Fruit fly (Drosophila melanogaster) whole organism, embryonic: Measurements from ENCODE around the gene Cp16.
A peak's percentile ranks its signal among the peaks of the same experiment; 100 is the strongest.

Experiments used
- Abd-B ChIP-seq: fragments of 200-800 bp; sonication (Bioruptor generic); optimal IDR thresholded peaks from 2 replicates; lab custom pipeline; 2018; ENCODE audit warnings: missing biosample characterization, mild to moderate bottlenecking, missing genetic modification characterization, moderate library complexity
- Ada2b ChIP-seq: fragments of 200-800 bp; sonication (Bioruptor generic); IDR thresholded peaks from 2 replicates; pipeline ENCODE4 v1.3.6; 2022; ENCODE audit warnings: missing biosample characterization, missing genetic modification characterization
- BtbVII ChIP-seq: fragments of 200-800 bp; sonication (Bioruptor generic); optimal IDR thresholded peaks from 3 replicates; lab custom pipeline; 2017; ENCODE audit warnings: missing biosample characterization, mild to moderate bottlenecking, missing genetic modification characterization
- CG10209 ChIP-seq: fragments of 200-800 bp; sonication (Bioruptor generic); optimal IDR thresholded peaks from 3 replicates; lab custom pipeline; 2017; ENCODE audit warnings: missing biosample characterization, mild to moderate bottlenecking, missing genetic modification characterization, missing genetic modification reagents
- CG10462 ChIP-seq: fragments of 200-800 bp; sonication (Bioruptor generic); optimal IDR thresholded peaks from 2 replicates; lab custom pipeline; 2016; ENCODE audit warnings: missing biosample characterization, missing genetic modification characterization
- CG11456 ChIP-seq: fragments of 200-800 bp; sonication (Bioruptor generic); IDR thresholded peaks from 3 replicates; pipeline ENCODE4 v1.3.6; 2022; ENCODE audit warnings: missing biosample characterization, missing genetic modification characterization
- CG12104 ChIP-seq: fragments of 200-800 bp; sonication (Bioruptor generic); optimal IDR thresholded peaks from 3 replicates; lab custom pipeline; 2016; ENCODE audit warnings: missing biosample characterization, missing genetic modification characterization
- CG13894 ChIP-seq: fragments of 200-800 bp; sonication (Bioruptor generic); optimal IDR thresholded peaks from 3 replicates; lab custom pipeline; 2018; ENCODE audit warnings: missing biosample characterization, mild to moderate bottlenecking, missing genetic modification characterization, moderate library complexity
- CG15514 ChIP-seq: fragments of 200-800 bp; sonication (Bioruptor generic); optimal IDR thresholded peaks from 3 replicates; lab custom pipeline; 2017; ENCODE audit warnings: missing biosample characterization, missing genetic modification characterization, mild to moderate bottlenecking, moderate library complexity, missing genetic modification reagents
- CG2202 ChIP-seq: fragments of 200-800 bp; sonication (Bioruptor generic); optimal IDR thresholded peaks from 2 replicates; lab custom pipeline; 2018; ENCODE audit warnings: missing biosample characterization, mild to moderate bottlenecking, missing genetic modification characterization
- CG30431 ChIP-seq: fragments of 200-800 bp; sonication (Bioruptor generic); optimal IDR thresholded peaks from 2 replicates; lab custom pipeline; 2017; ENCODE audit warnings: missing biosample characterization, missing genetic modification characterization
- CG31365 ChIP-seq: fragments of 200-800 bp; sonication (Bioruptor generic); optimal IDR thresholded peaks from 2 replicates; lab custom pipeline; 2018; ENCODE audit warnings: missing biosample characterization, mild to moderate bottlenecking, missing genetic modification characterization
- CG31441 ChIP-seq: fragments of 200-800 bp; sonication (Bioruptor generic); IDR thresholded peaks from 2 replicates; pipeline ENCODE4 v1.3.6; 2022; ENCODE audit warnings: missing biosample characterization, missing genetic modification characterization
- CG34422 ChIP-seq: fragments of 200-800 bp; sonication (Bioruptor generic); IDR thresholded peaks from 3 replicates; pipeline ENCODE4 v1.3.6; 2022; ENCODE audit warnings: missing biosample characterization, missing genetic modification characterization
- CG3726 ChIP-seq: fragments of 200-800 bp; sonication (Bioruptor generic); IDR thresholded peaks from 3 replicates; pipeline ENCODE4, ENCODE4 v1.3.6; 2022; ENCODE audit warnings: missing biosample characterization, missing genetic modification characterization
- CG43689 ChIP-seq: fragments of 200-800 bp; sonication (Bioruptor generic); IDR thresholded peaks from 2 replicates; pipeline ENCODE4 v1.3.6; 2022; ENCODE audit warnings: missing biosample characterization, missing genetic modification characterization
- CG4404 ChIP-seq: fragments of 200-800 bp; sonication (Bioruptor generic); IDR thresholded peaks from 2 replicates; pipeline ENCODE4 v1.3.6; 2022; ENCODE audit warnings: missing biosample characterization, missing genetic modification characterization
- CG4617 ChIP-seq: fragments of 200-800 bp; sonication (Bioruptor generic); optimal IDR thresholded peaks from 3 replicates; lab custom pipeline; 2016; ENCODE audit warnings: missing biosample characterization, missing genetic modification characterization, borderline replicate concordance
- CG5245 ChIP-seq: fragments of 200-800 bp; sonication (Bioruptor generic); optimal IDR thresholded peaks from 3 replicates; lab custom pipeline; 2016; ENCODE audit warnings: missing biosample characterization, missing genetic modification characterization
- CG7745 ChIP-seq: fragments of 200-800 bp; sonication (Bioruptor generic); optimal IDR thresholded peaks from 2 replicates; lab custom pipeline; 2018; ENCODE audit warnings: missing biosample characterization, mild to moderate bottlenecking, missing genetic modification characterization, moderate library complexity
- CG7963 ChIP-seq: fragments of 200-800 bp; sonication (Bioruptor generic); IDR thresholded peaks from 3 replicates; pipeline ENCODE4 v1.3.6; 2022; ENCODE audit warnings: missing biosample characterization, missing genetic modification characterization; ENCODE audit not compliant: partially characterized antibody
- CG8089 ChIP-seq: fragments of 200-800 bp; sonication (Bioruptor generic); optimal IDR thresholded peaks from 3 replicates; lab custom pipeline; 2016; ENCODE audit warnings: missing biosample characterization, missing genetic modification characterization
- CrebB ChIP-seq: fragments of 200-800 bp; sonication (Bioruptor generic); optimal IDR thresholded peaks from 3 replicates; lab custom pipeline; 2018; ENCODE audit warnings: missing biosample characterization, mild to moderate bottlenecking, missing genetic modification characterization
- Eip74EF ChIP-seq, 2 experiments: fragments of 200-800 bp in 1 of 2; fragments of >200 bp in 1 of 2; sonication (Bioruptor generic) in 1 of 2; optimal IDR thresholded peaks; 2 replicates each; lab custom pipeline; 2017 to 2019; ENCODE audit warnings: missing biosample characterization in 2 of 2, missing genetic modification characterization in 2 of 2, mild to moderate bottlenecking in 1 of 2, moderate library complexity in 1 of 2
- Ets65A ChIP-seq: fragments of 200-800 bp; sonication (Bioruptor generic); peaks from one replicate; lab custom pipeline; 2016; ENCODE audit warnings: missing biosample characterization, missing genetic modification characterization
- Hand ChIP-seq: fragments of 200-800 bp; sonication (Bioruptor generic); optimal IDR thresholded peaks from 2 replicates; lab custom pipeline; 2017; ENCODE audit warnings: mild to moderate bottlenecking, missing biosample characterization, missing genetic modification reagents, missing genetic modification characterization
- Lpt ChIP-seq: fragments of >200 bp; optimal IDR thresholded peaks from 2 replicates; lab custom pipeline; 2018; ENCODE audit warnings: missing biosample characterization, missing genetic modification characterization
- MBD-R2 ChIP-seq: fragments of 200-800 bp; sonication (Bioruptor generic); IDR thresholded peaks from 2 replicates; pipeline ENCODE4 v1.3.6; 2022; ENCODE audit warnings: missing biosample characterization, missing genetic modification characterization
- NfI ChIP-seq: fragments of 200-800 bp; sonication (Bioruptor generic); optimal IDR thresholded peaks from 3 replicates; lab custom pipeline; 2018; ENCODE audit warnings: missing biosample characterization, mild to moderate bottlenecking, missing genetic modification characterization, moderate library complexity
- Rx ChIP-seq: fragments of 200-800 bp; sonication (Bioruptor generic); IDR thresholded peaks from 2 replicates; pipeline ENCODE4 v1.3.6; 2022; ENCODE audit warnings: missing biosample characterization, missing genetic modification characterization
- Scr ChIP-seq: fragments of 200-800 bp; sonication (Bioruptor generic); IDR thresholded peaks from 2 replicates; pipeline ENCODE4 v1.3.6; 2022; ENCODE audit warnings: missing biosample characterization, missing genetic modification characterization; ENCODE audit not compliant: partially characterized antibody
- Taf1 ChIP-seq: fragments of 200-800 bp; sonication (Bioruptor generic); IDR thresholded peaks from 2 replicates; pipeline ENCODE4 v1.3.6; 2022; ENCODE audit warnings: missing biosample characterization, missing genetic modification characterization
- Trl ChIP-seq, 3 experiments: fragments of >200 bp in 2 of 3; fragments of 200-800 bp in 1 of 3; sonication (Bioruptor generic) in 1 of 3; optimal IDR thresholded peaks; 2 replicates in 1 of 3; 3 replicates in 2 of 3; lab custom pipeline; 2016 to 2017; ENCODE audit warnings: missing biosample characterization in 1 of 3, missing genetic modification characterization in 1 of 3
- abd-A ChIP-seq: fragments of 200-800 bp; sonication (Bioruptor generic); optimal IDR thresholded peaks from 3 replicates; lab custom pipeline; 2019; ENCODE audit warnings: missing biosample characterization, mild to moderate bottlenecking, missing genetic modification characterization, moderate library complexity
- dan ChIP-seq: fragments of 200-800 bp; sonication (Bioruptor generic); IDR thresholded peaks from 2 replicates; pipeline ENCODE4 v1.3.6; 2022; ENCODE audit warnings: missing biosample characterization, missing genetic modification characterization
- fd102C ChIP-seq: fragments of 200-800 bp; sonication (Bioruptor generic); optimal IDR thresholded peaks from 2 replicates; lab custom pipeline; 2018; ENCODE audit warnings: missing biosample characterization, mild to moderate bottlenecking, missing genetic modification characterization, moderate library complexity
- fd3F ChIP-seq: fragments of 200-800 bp; sonication (Bioruptor generic); optimal IDR thresholded peaks from 2 replicates; lab custom pipeline; 2018; ENCODE audit warnings: missing biosample characterization, mild to moderate bottlenecking, missing genetic modification characterization, moderate library complexity
- fru ChIP-seq: fragments of >200 bp; optimal IDR thresholded peaks from 2 replicates; lab custom pipeline; 2017
- gcm2 ChIP-seq: fragments of 200-800 bp; sonication (Bioruptor generic); optimal IDR thresholded peaks from 2 replicates; lab custom pipeline; 2016; ENCODE audit warnings: missing biosample characterization, missing genetic modification characterization
- grau ChIP-seq: fragments of 200-800 bp; optimal IDR thresholded peaks from 3 replicates; lab custom pipeline; 2019; ENCODE audit warnings: missing biosample characterization, mild to moderate bottlenecking, missing genetic modification characterization, moderate library complexity
- inv ChIP-seq: fragments of 200-800 bp; sonication (Bioruptor generic); IDR thresholded peaks from 2 replicates; pipeline ENCODE4 v1.3.6; 2022; ENCODE audit warnings: missing biosample characterization, missing genetic modification characterization; ENCODE audit not compliant: partially characterized antibody
- kay ChIP-seq: fragments of 200-800 bp; sonication (Bioruptor generic); optimal IDR thresholded peaks from 2 replicates; lab custom pipeline; 2016; ENCODE audit warnings: missing biosample characterization, missing genetic modification characterization
- lola ChIP-seq, 3 experiments: fragments of >200 bp in 2 of 3; fragments of 200-800 bp in 1 of 3; sonication (Bioruptor generic) in 1 of 3; optimal IDR thresholded peaks; 2 replicates each; lab custom pipeline; 2017 to 2019; ENCODE audit warnings: missing biosample characterization in 3 of 3, missing genetic modification characterization in 3 of 3, mild to moderate bottlenecking in 1 of 3, moderate library complexity in 1 of 3
- mirr ChIP-seq: fragments of 200-800 bp; sonication (Bioruptor generic); optimal IDR thresholded peaks from 3 replicates; lab custom pipeline; 2018; ENCODE audit warnings: missing biosample characterization, mild to moderate bottlenecking, missing genetic modification characterization
- odd ChIP-seq: fragments of 200-800 bp; sonication (Bioruptor generic); optimal IDR thresholded peaks from 2 replicates; lab custom pipeline; 2017; ENCODE audit warnings: missing biosample characterization, mild to moderate bottlenecking, missing genetic modification characterization
- peb ChIP-seq: fragments of 200-800 bp; sonication (Bioruptor generic); IDR thresholded peaks from 2 replicates; pipeline ENCODE4 v1.3.6; 2022; ENCODE audit warnings: missing biosample characterization, missing genetic modification characterization
- row ChIP-seq: fragments of 200-800 bp; sonication (Bioruptor generic); IDR thresholded peaks from 3 replicates; pipeline ENCODE4 v1.3.6; 2022; ENCODE audit warnings: missing biosample characterization, missing genetic modification characterization
- sqz ChIP-seq: fragments of 200-800 bp; sonication (Bioruptor generic); optimal IDR thresholded peaks from 3 replicates; lab custom pipeline; 2018; ENCODE audit warnings: missing biosample characterization, mild to moderate bottlenecking, missing genetic modification characterization
- unpg ChIP-seq: fragments of 200-800 bp; sonication (Bioruptor generic); optimal IDR thresholded peaks from 3 replicates; lab custom pipeline; 2018; ENCODE audit warnings: missing biosample characterization, mild to moderate bottlenecking, missing genetic modification characterization, moderate library complexity
- vfl ChIP-seq: fragments of 200-800 bp; sonication (Bioruptor generic); optimal IDR thresholded peaks from 2 replicates; lab custom pipeline; 2016; ENCODE audit warnings: missing biosample characterization, missing genetic modification characterization
- zfh1 ChIP-seq: fragments of 200-800 bp; sonication (Bioruptor generic); IDR thresholded peaks from 3 replicates; pipeline ENCODE4 v1.3.6; 2022; ENCODE audit warnings: missing biosample characterization, missing genetic modification characterization

Cp16 gene

dm6 chr3L:8751262-8751661 is 19.5 kb downstream of the Cp16 start (continued):
- TF ChIP-seq CG31365 (tag; lab: Kevin White, UChicago) (no peak), Hand (no peak), CG5245 (GFP tag; lab: Kevin White, UChicago) (peak; percentile 24), CrebB (no peak), CG10209 (peak; percentile 50), odd (GFP tag; lab: Kevin White, UChicago) (peak; percentile 20), Abd-B (GFP tag; lab: Kevin White, UChicago) (peak; percentile 30), BtbVII (GFP tag; lab: Kevin White, UChicago) (no peak), kay (GFP tag; lab: Kevin White, UChicago) (no peak), Lpt (GFP tag; lab: Kevin White, UChicago) (no peak), CG31441 (GFP tag; lab: Robert Waterston, UW) (peak; percentile 62), CG15514 (GFP tag; lab: Kevin White, UChicago) (no peak), Trl (optimal IDR thresholded peaks at IDR 0.05; lab: Kevin White, UChicago) (no peak), Trl (GFP tag; optimal IDR thresholded peaks at IDR 0.05; lab: Kevin White, UChicago) (no peak), CG10462 (GFP tag; lab: Kevin White, UChicago) (peak; percentile 3), CG43689 (GFP tag; lab: Robert Waterston, UW) (no peak), fru (lab: Kevin White, UChicago) (no peak), peb (GFP tag; lab: Robert Waterston, UW) (peak; percentile 56), NfI (peak; percentile 17), unpg (GFP tag; lab: Kevin White, UChicago) (peak; percentile 62), CG30431 (GFP tag; lab: Kevin White, UChicago) (no peak), abd-A (tag; lab: Kevin White, UChicago) (no peak), fd102C (GFP tag; lab: Kevin White, UChicago) (no peak), zfh1 (GFP tag; lab: Robert Waterston, UW) (peak; percentile 67; the same call in 2 of the 3 replicates), CG13894 (tag; lab: Kevin White, UChicago) (no peak), CG12104 (GFP tag; lab: Kevin White, UChicago) (no peak), CG11456 (GFP tag; lab: Robert Waterston, UW) (no peak), Ada2b (peak; percentile 64; the same call in 1 of the 2 replicates), Scr (GFP tag; lab: Robert Waterston, UW) (no peak), CG2202 (tag; lab: Kevin White, UChicago) (no peak), inv (GFP tag; lab: Robert Waterston, UW) (no peak), CG4404 (GFP tag; lab: Robert Waterston, UW) (no peak), CG3726 (GFP tag; lab: Robert Waterston, UW) (no peak), mirr (GFP tag; lab: Kevin White, UChicago) (no peak), Taf1 (GFP tag; lab: Robert Waterston, UW) (no peak), MBD-R2 (GFP tag; lab: Robert Waterston, UW) (no peak; the same call in 1 of the 2 replicates), CG8089 (GFP tag; lab: Kevin White, UChicago) (no peak), Eip74EF (GFP tag; optimal IDR thresholded peaks at IDR 0.05; lab: Kevin White, UChicago) (peak in 1 of 2 experiments; percentile 33), dan (GFP tag; lab: Robert Waterston, UW) (no peak), CG7745 (tag; lab: Kevin White, UChicago) (no peak), lola (GFP tag; optimal IDR thresholded peaks at IDR 0.05; lab: Kevin White, UChicago) (no peak), CG34422 (GFP tag; lab: Robert Waterston, UW) (peak; percentile 50; the same call in 1 of the 3 replicates), fd3F (GFP tag; lab: Kevin White, UChicago) (no peak), vfl (no peak), gcm2 (GFP tag; lab: Kevin White, UChicago) (no peak), CG4617 (GFP tag; lab: Kevin White, UChicago) (no peak), CG7963 (GFP tag; lab: Robert Waterston, UW) (no peak), grau (tag; lab: Kevin White, UChicago) (peak; percentile 50), Ets65A (GFP tag; lab: Kevin White, UChicago) (peak; percentile 21), sqz (peak; percentile 25), row (GFP tag; lab: Robert Waterston, UW) (peak; percentile 62), Rx (peak; percentile 43)
